Worm (Caenorhabditis elegans): ENCODE data around the gene puf-9.

DNA sequence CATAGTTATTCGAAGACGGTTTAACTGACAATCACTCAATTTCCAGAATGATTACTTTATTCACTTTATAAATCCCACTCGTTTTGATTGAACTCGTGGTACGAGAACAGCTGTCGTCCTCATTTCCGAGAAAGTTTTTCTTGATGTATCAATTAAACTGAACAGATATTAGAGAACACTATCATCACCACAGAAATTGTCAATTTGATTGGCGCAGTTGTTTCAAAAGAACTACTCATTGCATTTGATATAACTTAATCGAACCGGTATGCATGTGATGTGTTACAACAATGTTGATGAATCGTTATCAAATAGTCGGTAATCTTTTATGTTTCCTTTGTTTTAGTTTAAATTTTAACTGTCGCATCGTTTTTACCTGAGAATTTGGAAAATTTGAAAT is 4.4 kb upstream of the puf-9 start:
- no peak for TF ChIP-seq nfya-1 (tag; optimal IDR thresholded peaks at IDR 0.05; ENCODE audit: borderline replicate concordance, insufficient read depth)
- TF ChIP-seq tlf-1 (GFP tag; optimal IDR thresholded peaks at IDR 0.05), result no peak
- no peak for TF ChIP-seq pha-4 (tag; optimal IDR thresholded peaks at IDR 0.05)
- no peak for TF ChIP-seq mel-28 (tag; optimal IDR thresholded peaks at IDR 0.05; ENCODE audit: borderline replicate concordance)
- TF ChIP-seq tbx-9 (tag; optimal IDR thresholded peaks at IDR 0.05; ENCODE audit: borderline replicate concordance), result no peak
- TF ChIP-seq gei-17 (GFP tag; optimal IDR thresholded peaks at IDR 0.05), result no peak
- no peak for TF ChIP-seq aptf-2 (GFP tag; conservative IDR thresholded peaks at IDR 0.05)
- no peak for TF ChIP-seq bed-2 (GFP tag; IDR thresholded peaks at IDR 0.05)
- TF ChIP-seq ccch-3 (GFP tag; optimal IDR thresholded peaks at IDR 0.05), result no peak
- no peak for TF ChIP-seq F57A8.1 (GFP tag; optimal IDR thresholded peaks at IDR 0.05)
- TF ChIP-seq let-607 (tag; optimal IDR thresholded peaks at IDR 0.05), result no peak
- no peak for TF ChIP-seq xnd-1 (tag; optimal IDR thresholded peaks at IDR 0.05)
- no peak for TF ChIP-seq ama-1 (optimal IDR thresholded peaks at IDR 0.05)
- no peak for TF ChIP-seq ama-1 (GFP tag; optimal IDR thresholded peaks at IDR 0.05)
- no peak for TF ChIP-seq snpc-4 (GFP tag; optimal IDR thresholded peaks at IDR 0.05)
- TF ChIP-seq snpc-4 (tag; optimal IDR thresholded peaks at IDR 0.05), result no peak
